Worm (Caenorhabditis elegans) whole organism, L4 larva: ENCODE results near the gene ZK1098.2.

Source experiments
- ZK546.5 ChIP-seq, 2 experiments: sonication (generic microtip); optimal IDR thresholded peaks; 2 replicates each; lab custom pipeline; 2017; ENCODE audit warnings: missing biosample characterization in 2 of 2, missing genetic modification characterization in 2 of 2
- ama-1 ChIP-seq: fragments of 150-350 bp; optimal IDR thresholded peaks from 2 replicates; lab custom pipeline; 2014; ENCODE audit warnings: inconsistent platforms, mixed read lengths
- mep-1 ChIP-seq: fragments of 150-350 bp; sonication (generic microtip); optimal IDR thresholded peaks from 3 replicates; lab custom pipeline; 2014; ENCODE audit warnings: missing biosample characterization, missing genetic modification characterization

DNA sequence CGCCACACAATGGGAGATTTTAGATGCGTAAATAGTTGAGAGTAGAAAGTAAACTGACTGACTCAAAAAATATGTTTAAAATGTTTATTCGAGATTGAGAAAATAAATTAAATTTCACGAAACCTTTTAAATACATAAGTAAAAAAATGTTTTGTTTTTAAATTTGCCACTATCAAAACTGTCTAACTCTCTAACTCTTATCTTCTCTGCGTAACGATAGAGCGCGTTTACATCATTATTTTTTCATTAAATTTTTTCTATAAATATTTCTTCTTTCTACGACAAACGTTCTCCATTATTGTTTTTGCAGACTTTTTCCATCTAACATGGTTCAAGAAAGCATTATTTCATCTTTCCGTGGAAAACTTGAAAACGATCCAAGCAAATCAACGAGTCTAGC is 13.9 kb downstream of the ZK1098.2 start, which contains the start of gene eif-2Balpha:
- TF ChIP-seq ZK546.5 (tag; optimal IDR thresholded peaks at IDR 0.05; lab: Kevin White, UChicago) (no peak), ama-1 (lab: Kevin White, UChicago) (no peak), mep-1 (tag; lab: Kevin White, UChicago) (peak; percentile 16)
